Worm (Caenorhabditis elegans): ENCODE data around the gene gba-1.

Gene gba-1

ce11 chrII:2216940-2217664 is 40.6 kb downstream of the gba-1 start:
- no peak for TF ChIP-seq egl-5 (tag; optimal IDR thresholded peaks at IDR 0.05)
- no peak for TF ChIP-seq mdl-1 (tag; optimal IDR thresholded peaks at IDR 0.05)
- TF ChIP-seq eor-1 (tag; optimal IDR thresholded peaks at IDR 0.05): no peak
- TF ChIP-seq nhr-67 (tag; optimal IDR thresholded peaks at IDR 0.05): no peak
- TF ChIP-seq nfya-1 (tag; optimal IDR thresholded peaks at IDR 0.05; ENCODE audit: insufficient read depth): no peak
- TF ChIP-seq ztf-11 (tag; optimal IDR thresholded peaks at IDR 0.05): no peak
- TF ChIP-seq ama-1 (optimal IDR thresholded peaks at IDR 0.05): no peak
- no peak for TF ChIP-seq fkh-2 (tag; optimal IDR thresholded peaks at IDR 0.05)
- TF ChIP-seq ceh-82 (tag; optimal IDR thresholded peaks at IDR 0.05): no peak
- no peak for TF ChIP-seq nhr-76 (tag; optimal IDR thresholded peaks at IDR 0.05)
- TF ChIP-seq hmg-11 (tag; optimal IDR thresholded peaks at IDR 0.05): no peak
- TF ChIP-seq tbx-2 (tag; optimal IDR thresholded peaks at IDR 0.05): no peak
- no peak for TF ChIP-seq nhr-25 (tag; optimal IDR thresholded peaks at IDR 0.05)
- no peak for TF ChIP-seq jun-1 (tag; optimal IDR thresholded peaks at IDR 0.05)
- no peak for TF ChIP-seq ZK546.5 (tag; optimal IDR thresholded peaks at IDR 0.05)
- TF ChIP-seq pha-4 (tag; optimal IDR thresholded peaks at IDR 0.05): no peak
- no peak for TF ChIP-seq elt-3 (tag; optimal IDR thresholded peaks at IDR 0.05)
- no peak for TF ChIP-seq zag-1 (tag; optimal IDR thresholded peaks at IDR 0.05)
- TF ChIP-seq lin-15B (tag; optimal IDR thresholded peaks at IDR 0.05): no peak
- no peak for TF ChIP-seq nhr-43 (tag; optimal IDR thresholded peaks at IDR 0.05; ENCODE audit: poor library complexity, severe bottlenecking)

- TF ChIP-seq snpc-4 (tag; optimal IDR thresholded peaks at IDR 0.05): peak; percentile 56
- peak; percentile 40 for TF ChIP-seq pha-4 (tag; optimal IDR thresholded peaks at IDR 0.05)
- TF ChIP-seq lin-39 (tag; optimal IDR thresholded peaks at IDR 0.05): peak; percentile 83
- TF ChIP-seq nfya-1 (tag; optimal IDR thresholded peaks at IDR 0.05; ENCODE audit: insufficient read depth): peak; percentile 68
- TF ChIP-seq skn-1 (tag; optimal IDR thresholded peaks at IDR 0.05): no peak
- peak; percentile 68 for TF ChIP-seq lin-15B (tag; optimal IDR thresholded peaks at IDR 0.05)
- TF ChIP-seq hmg-11 (tag; optimal IDR thresholded peaks at IDR 0.05): peak; percentile 61
- no peak for TF ChIP-seq nhr-11 (tag; optimal IDR thresholded peaks at IDR 0.05)
These were observed 43.3 kb downstream of the gba-1 start, which contains the start of gene Y59C2A.3 for ce11 chrII:2219880-2220279. TSS of gene Y59C2A.3 (minus strand) at chrII:2219921.

ce11 chrII:2221196-2221896 is 44.8 kb downstream of the gba-1 start:
- TF ChIP-seq mdl-1 (tag; optimal IDR thresholded peaks at IDR 0.05) (no peak), pha-4 (tag; optimal IDR thresholded peaks at IDR 0.05) (no peak), nhr-43 (tag; optimal IDR thresholded peaks at IDR 0.05; ENCODE audit: poor library complexity, severe bottlenecking) (no peak), unc-62 (GFP tag; optimal IDR thresholded peaks at IDR 0.05) (no peak), nhr-23 (tag; optimal IDR thresholded peaks at IDR 0.05) (no peak), nhr-77 (tag; optimal IDR thresholded peaks at IDR 0.05) (no peak), ztf-4 (tag; optimal IDR thresholded peaks at IDR 0.05) (no peak), nhr-12 (tag; optimal IDR thresholded peaks at IDR 0.05) (no peak), sea-2 (GFP tag; optimal IDR thresholded peaks at IDR 0.05) (no peak), ceh-28 (tag; optimal IDR thresholded peaks at IDR 0.05) (no peak), ama-1 (optimal IDR thresholded peaks at IDR 0.05) (no peak), nfya-1 (tag; optimal IDR thresholded peaks at IDR 0.05; ENCODE audit: insufficient read depth) (no peak), pqm-1 (tag; optimal IDR thresholded peaks at IDR 0.05) (no peak), nhr-67 (tag; optimal IDR thresholded peaks at IDR 0.05) (no peak), jun-1 (tag; optimal IDR thresholded peaks at IDR 0.05) (no peak), lin-15B (tag; optimal IDR thresholded peaks at IDR 0.05) (no peak)

ce11 chrII:2223467-2223866 is 46.9 kb downstream of the gba-1 start, which contains the start of gene cbs-2:
TSS of gene cbs-2 (minus strand) at chrII:2223567.
- TF ChIP-seq aly-2 (tag; optimal IDR thresholded peaks at IDR 0.05): no peak
- TF ChIP-seq egl-27 (tag; optimal IDR thresholded peaks at IDR 0.05): no peak
- no peak for TF ChIP-seq nhr-237 (tag; optimal IDR thresholded peaks at IDR 0.05)
- TF ChIP-seq eor-1 (tag; optimal IDR thresholded peaks at IDR 0.05): no peak
- no peak for TF ChIP-seq ceh-28 (tag; optimal IDR thresholded peaks at IDR 0.05)
- no peak for TF ChIP-seq sea-2 (GFP tag; optimal IDR thresholded peaks at IDR 0.05)
- no peak for TF ChIP-seq ceh-16 (tag; optimal IDR thresholded peaks at IDR 0.05)
- no peak for TF ChIP-seq nhr-25 (tag; optimal IDR thresholded peaks at IDR 0.05)
- no peak for TF ChIP-seq nhr-77 (tag; optimal IDR thresholded peaks at IDR 0.05)
- TF ChIP-seq mdl-1 (tag; optimal IDR thresholded peaks at IDR 0.05): no peak
- TF ChIP-seq ztf-4 (tag; optimal IDR thresholded peaks at IDR 0.05): no peak
- TF ChIP-seq skn-1 (tag; optimal IDR thresholded peaks at IDR 0.05): no peak
- no peak for TF ChIP-seq ceh-82 (tag; optimal IDR thresholded peaks at IDR 0.05)
- TF ChIP-seq nhr-67 (tag; optimal IDR thresholded peaks at IDR 0.05): no peak
- TF ChIP-seq nhr-76 (tag; optimal IDR thresholded peaks at IDR 0.05): no peak
